Worm (Caenorhabditis elegans): ENCODE results near the gene npr-22.

DNA sequence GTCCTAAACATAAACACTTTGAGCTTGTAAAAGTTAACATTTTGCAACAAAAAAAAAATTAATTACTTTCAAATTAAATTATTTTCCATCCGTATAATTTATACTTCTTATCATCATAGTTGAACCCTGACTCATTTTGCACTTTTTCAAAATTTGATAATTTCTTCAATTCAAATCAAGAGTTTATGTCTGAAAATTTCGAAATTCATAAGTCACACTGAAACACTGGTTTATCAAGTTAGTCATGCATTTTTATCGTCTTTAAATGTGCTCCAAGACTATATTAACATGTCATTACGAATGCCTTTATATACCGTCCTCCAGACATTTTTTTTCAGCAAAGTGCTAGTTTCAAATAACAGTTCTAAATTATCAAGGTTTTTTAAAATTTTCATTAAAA, 19.6 kb upstream of the npr-22 start:
- no peak for TF ChIP-seq dao-5 (tag; optimal IDR thresholded peaks at IDR 0.05)
- no peak for TF ChIP-seq him-1 (tag; optimal IDR thresholded peaks at IDR 0.05)
- no peak for TF ChIP-seq W03F9.2 (tag; optimal IDR thresholded peaks at IDR 0.05)
